Fruit fly (Drosophila melanogaster): ENCODE results near the gene SMC6.
A peak's percentile ranks its signal among the peaks of the same experiment; 100 is the strongest.

SMC6 gene

dm6 chr3R:24221334-24222302 lies 28.4 kb upstream of the SMC6 start, which contains the start of gene twin:
Gene twin (minus strand): TSS chr3R:24221965.
- TF ChIP-seq CG1621 (tag; optimal IDR thresholded peaks at IDR 0.05) (no peak), Blimp-1 (GFP tag; optimal IDR thresholded peaks at IDR 0.05) (no peak), svp (GFP tag) (no peak), Ets21C (GFP tag; optimal IDR thresholded peaks at IDR 0.05) (peak; percentile 51), dac (GFP tag; optimal IDR thresholded peaks at IDR 0.05) (no peak), CG8319 (GFP tag; optimal IDR thresholded peaks at IDR 0.05) (no peak), Sox102F (GFP tag; optimal IDR thresholded peaks at IDR 0.05) (no peak), OdsH (GFP tag; optimal IDR thresholded peaks at IDR 0.05) (peak; percentile 52), CG4318 (GFP tag; optimal IDR thresholded peaks at IDR 0.05) (no peak), CG11762 (GFP tag; optimal IDR thresholded peaks at IDR 0.05; ENCODE audit: insufficient read depth) (no peak), Met (GFP tag; optimal IDR thresholded peaks at IDR 0.05) (no peak), CG34406 (GFP tag; optimal IDR thresholded peaks at IDR 0.05) (no peak), vri (GFP tag; optimal IDR thresholded peaks at IDR 0.05) (no peak), CG6808 (GFP tag; optimal IDR thresholded peaks at IDR 0.05) (no peak), CG11294 (GFP tag; IDR thresholded peaks at IDR 0.05) (no peak), esn (GFP tag; optimal IDR thresholded peaks at IDR 0.05) (peak; percentile 58), CG3919 (GFP tag; optimal IDR thresholded peaks at IDR 0.05) (peak; percentile 27), net (GFP tag; optimal IDR thresholded peaks at IDR 0.05) (no peak), Eip78C (GFP tag) (peak; percentile 72), CG8632 (GFP tag; optimal IDR thresholded peaks at IDR 0.05) (no peak), Ets96B (tag; optimal IDR thresholded peaks at IDR 0.05) (no peak), CG10631 (GFP tag; optimal IDR thresholded peaks at IDR 0.05) (peak; percentile 51), Smox (GFP tag; optimal IDR thresholded peaks at IDR 0.05) (no peak), CG11902 (GFP tag; optimal IDR thresholded peaks at IDR 0.05) (no peak), salr (GFP tag; optimal IDR thresholded peaks at IDR 0.05) (no peak), CG6854 (GFP tag; optimal IDR thresholded peaks at IDR 0.05) (no peak), Gug (GFP tag; IDR thresholded peaks at IDR 0.05) (0 out of 2 replicates have a peak, but pooled peaks have one; percentile 29), CG31627 (GFP tag; optimal IDR thresholded peaks at IDR 0.05) (peak; percentile 53), Eip93F (GFP tag; optimal IDR thresholded peaks at IDR 0.05) (no peak), topi (GFP tag; optimal IDR thresholded peaks at IDR 0.05) (peak; percentile 49), dsx (GFP tag; optimal IDR thresholded peaks at IDR 0.05; ENCODE audit: poor library complexity, severe bottlenecking) (peak; percentile 49), eg (GFP tag; IDR thresholded peaks at IDR 0.05) (peak; percentile 54; the same call in 2 of the 3 replicates), CG16779 (tag; optimal IDR thresholded peaks at IDR 0.05) (no peak), CG8119 (GFP tag; IDR thresholded peaks at IDR 0.05) (no peak; the same call in 2 of the 3 replicates), CG9139 (GFP tag; optimal IDR thresholded peaks at IDR 0.05) (no peak), Hr4 (GFP tag; optimal IDR thresholded peaks at IDR 0.05) (peak; percentile 63), CG6792 (GFP tag; optimal IDR thresholded peaks at IDR 0.05) (peak; percentile 15), CG6163 (GFP tag; IDR thresholded peaks at IDR 0.05) (peak; percentile 73), Lpt (GFP tag; optimal IDR thresholded peaks at IDR 0.05) (peak; percentile 9), Hr39 (GFP tag; optimal IDR thresholded peaks at IDR 0.05) (peak; percentile 58), spab (GFP tag; optimal IDR thresholded peaks at IDR 0.05) (no peak), ss (GFP tag; optimal IDR thresholded peaks at IDR 0.05) (no peak), achi (GFP tag; optimal IDR thresholded peaks at IDR 0.05) (peak; percentile 58), CG3032 (tag; optimal IDR thresholded peaks at IDR 0.05) (peak; percentile 54), cyc (GFP tag; optimal IDR thresholded peaks at IDR 0.05) (peak; percentile 43), CG10669 (GFP tag; optimal IDR thresholded peaks at IDR 0.05) (no peak), CG7368 (GFP tag; optimal IDR thresholded peaks at IDR 0.05) (no peak), acj6 (GFP tag; optimal IDR thresholded peaks at IDR 0.05) (peak; percentile 47), CG15336 (GFP tag; IDR thresholded peaks at IDR 0.05) (no peak), CG32006 (GFP tag; optimal IDR thresholded peaks at IDR 0.05) (no peak)
